Fruit fly (Drosophila melanogaster) whole organism, embryonic: ENCODE results near the gene CG31191.

Experiments
- B-H2 ChIP-seq: fragments of 200-800 bp; sonication (Bioruptor generic); optimal IDR thresholded peaks from 2 replicates; lab custom pipeline; 2018; ENCODE audit warnings: missing biosample characterization, mild to moderate bottlenecking, missing genetic modification characterization
- CG1024 ChIP-seq: fragments of 200-800 bp; sonication (Bioruptor generic); IDR thresholded peaks from 2 replicates; pipeline ENCODE4 v1.3.6; 2022; ENCODE audit warnings: missing biosample characterization, missing genetic modification characterization
- CG10462 ChIP-seq: fragments of 200-800 bp; sonication (Bioruptor generic); optimal IDR thresholded peaks from 2 replicates; lab custom pipeline; 2016; ENCODE audit warnings: missing biosample characterization, missing genetic modification characterization
- CG11696 ChIP-seq: fragments of 200-800 bp; sonication (Bioruptor generic); IDR thresholded peaks from 2 replicates; pipeline ENCODE4 v1.3.6; 2022; ENCODE audit warnings: missing biosample characterization, missing genetic modification characterization
- CG12769 ChIP-seq: fragments of 200-800 bp; sonication (Bioruptor generic); optimal IDR thresholded peaks from 2 replicates; lab custom pipeline; 2019; ENCODE audit warnings: missing biosample characterization, mild to moderate bottlenecking, missing genetic modification characterization, moderate library complexity
- CG14050 ChIP-seq: fragments of 200-800 bp; sonication (Bioruptor generic); IDR thresholded peaks from 3 replicates; pipeline ENCODE4 v1.3.6; 2022; ENCODE audit warnings: missing biosample characterization, missing genetic modification characterization
- CG15073 ChIP-seq: fragments of 200-800 bp; sonication (Bioruptor generic); optimal IDR thresholded peaks from 2 replicates; lab custom pipeline; 2016; ENCODE audit warnings: missing biosample characterization, missing genetic modification characterization
- CG15696 ChIP-seq: fragments of 200-800 bp; sonication (Bioruptor generic); optimal IDR thresholded peaks from 2 replicates; lab custom pipeline; 2019; ENCODE audit warnings: missing biosample characterization, mild to moderate bottlenecking, missing genetic modification characterization, moderate library complexity
- CG18262 ChIP-seq: fragments of 200-800 bp; optimal IDR thresholded peaks from 3 replicates; lab custom pipeline; 2019; ENCODE audit warnings: missing biosample characterization, mild to moderate bottlenecking, missing genetic modification characterization, moderate library complexity
- CG2202 ChIP-seq: fragments of 200-800 bp; sonication (Bioruptor generic); optimal IDR thresholded peaks from 2 replicates; lab custom pipeline; 2018; ENCODE audit warnings: missing biosample characterization, mild to moderate bottlenecking, missing genetic modification characterization
- CG31388 ChIP-seq: fragments of 200-800 bp; sonication (Bioruptor generic); optimal IDR thresholded peaks from 2 replicates; lab custom pipeline; 2016; ENCODE audit warnings: missing biosample characterization, missing genetic modification characterization
- CG33213 ChIP-seq: fragments of 200-800 bp; sonication (Bioruptor generic); optimal IDR thresholded peaks from 3 replicates; lab custom pipeline; 2016; ENCODE audit warnings: missing biosample characterization, missing genetic modification characterization
- CG4617 ChIP-seq: fragments of 200-800 bp; sonication (Bioruptor generic); optimal IDR thresholded peaks from 3 replicates; lab custom pipeline; 2016; ENCODE audit warnings: missing biosample characterization, missing genetic modification characterization, borderline replicate concordance
- CG6689 ChIP-seq: fragments of 200-800 bp; sonication (Bioruptor generic); IDR thresholded peaks from 2 replicates; pipeline ENCODE4 v1.3.6; 2022; ENCODE audit warnings: missing biosample characterization, missing genetic modification characterization
- CG6765 ChIP-seq: fragments of 200-800 bp; sonication (Bioruptor generic); optimal IDR thresholded peaks from 3 replicates; lab custom pipeline; 2017; ENCODE audit warnings: missing biosample characterization, mild to moderate bottlenecking, missing genetic modification characterization
- CG6791 ChIP-seq: fragments of 200-800 bp; sonication (Bioruptor generic); IDR thresholded peaks from 3 replicates; pipeline ENCODE4 v1.3.6; 2022; ENCODE audit warnings: missing biosample characterization, missing genetic modification characterization; ENCODE audit not compliant: partially characterized antibody
- CG7357 ChIP-seq: fragments of 200-800 bp; sonication (Bioruptor generic); IDR thresholded peaks from 3 replicates; pipeline ENCODE4 v1.3.6; 2022; ENCODE audit warnings: missing biosample characterization, missing genetic modification characterization
- CG7839 ChIP-seq: fragments of 200-800 bp; sonication (Bioruptor generic); optimal IDR thresholded peaks from 3 replicates; lab custom pipeline; 2018; ENCODE audit warnings: missing biosample characterization, mild to moderate bottlenecking, missing genetic modification characterization, moderate library complexity
- CG8944 ChIP-seq: fragments of 200-800 bp; sonication (Bioruptor generic); optimal IDR thresholded peaks from 3 replicates; lab custom pipeline; 2016; ENCODE audit warnings: missing biosample characterization, missing genetic modification characterization
- CG9215 ChIP-seq: fragments of 200-800 bp; sonication (Bioruptor generic); IDR thresholded peaks from 2 replicates; pipeline ENCODE4 v1.3.6; 2022; ENCODE audit warnings: missing biosample characterization, missing genetic modification characterization
- CTCF ChIP-seq: fragments of 200-800 bp; sonication (Bioruptor generic); optimal IDR thresholded peaks from 2 replicates; lab custom pipeline; 2017; ENCODE audit warnings: missing biosample characterization, mild to moderate bottlenecking, missing genetic modification characterization, moderate library complexity
- D ChIP-seq, 2 experiments: fragments of 200-800 bp in 1 of 2; fragments of >200 bp in 1 of 2; sonication (Bioruptor generic) in 1 of 2; optimal IDR thresholded peaks; 2 replicates in 1 of 2; 3 replicates in 1 of 2; lab custom pipeline; 2017; ENCODE audit warnings: mild to moderate bottlenecking in 1 of 2, missing biosample characterization in 1 of 2, missing genetic modification characterization in 1 of 2, missing genetic modification reagents in 1 of 2
- D19A ChIP-seq: fragments of 200-800 bp; optimal IDR thresholded peaks from 3 replicates; lab custom pipeline; 2019; ENCODE audit warnings: missing biosample characterization, mild to moderate bottlenecking, missing genetic modification characterization, moderate library complexity
- Dip3 ChIP-seq: fragments of 200-800 bp; sonication (Bioruptor generic); optimal IDR thresholded peaks from 3 replicates; lab custom pipeline; 2016; ENCODE audit warnings: missing biosample characterization, missing genetic modification characterization
- Doc3 ChIP-seq: fragments of 200-800 bp; sonication (Bioruptor generic); IDR thresholded peaks from 3 replicates; pipeline ENCODE4 v1.3.6; 2022; ENCODE audit warnings: missing biosample characterization, missing genetic modification characterization; ENCODE audit not compliant: partially characterized antibody
- E2f1 ChIP-seq: fragments of 200-800 bp; sonication (Bioruptor generic); IDR thresholded peaks from 2 replicates; pipeline ENCODE4 v1.3.6; 2022; ENCODE audit warnings: missing biosample characterization, missing genetic modification characterization
- Fer3 ChIP-seq: fragments of 200-800 bp; sonication (Bioruptor generic); optimal IDR thresholded peaks from 2 replicates; lab custom pipeline; 2018; ENCODE audit warnings: missing biosample characterization, mild to moderate bottlenecking, missing genetic modification characterization, moderate library complexity
- GATAe ChIP-seq: fragments of 200-800 bp; sonication (Bioruptor generic); conservative IDR thresholded peaks from 2 replicates; pipeline ENCODE4 v1.3.6; 2022; ENCODE audit warnings: missing biosample characterization, missing genetic modification characterization
- HHEX ChIP-seq: fragments of 200-800 bp; sonication (Bioruptor generic); optimal IDR thresholded peaks from 3 replicates; lab custom pipeline; 2017; ENCODE audit warnings: missing biosample characterization, mild to moderate bottlenecking, missing genetic modification characterization, missing genetic modification reagents
- HLH3B ChIP-seq: fragments of 200-800 bp; sonication (Bioruptor generic); IDR thresholded peaks from 2 replicates; pipeline ENCODE4 v1.3.6; 2022; ENCODE audit warnings: missing biosample characterization, missing genetic modification characterization
- Hmr ChIP-seq: fragments of 200-800 bp; sonication (Bioruptor generic); optimal IDR thresholded peaks from 3 replicates; lab custom pipeline; 2017; ENCODE audit warnings: mild to moderate bottlenecking, missing biosample characterization, missing genetic modification reagents, missing genetic modification characterization
- Optix ChIP-seq: fragments of 200-800 bp; sonication (Bioruptor generic); IDR thresholded peaks from 3 replicates; pipeline ENCODE4 v1.3.6; 2022; ENCODE audit warnings: missing biosample characterization, missing genetic modification characterization
- PHDP ChIP-seq: fragments of 200-800 bp; sonication (Bioruptor generic); optimal IDR thresholded peaks from 3 replicates; lab custom pipeline; 2018; ENCODE audit warnings: missing biosample characterization, mild to moderate bottlenecking, missing genetic modification characterization, moderate library complexity
- ap ChIP-seq: fragments of 200-800 bp; sonication (Bioruptor generic); IDR thresholded peaks from 2 replicates; pipeline ENCODE4 v1.3.6; 2022; ENCODE audit warnings: missing biosample characterization, missing genetic modification characterization
- ara ChIP-seq: fragments of 200-800 bp; sonication (Bioruptor generic); IDR thresholded peaks from 2 replicates; pipeline ENCODE4 v1.3.6; 2022; ENCODE audit warnings: missing biosample characterization, missing genetic modification characterization
- bigmax ChIP-seq: fragments of 200-800 bp; sonication (Bioruptor generic); optimal IDR thresholded peaks from 2 replicates; lab custom pipeline; 2018; ENCODE audit warnings: missing biosample characterization, mild to moderate bottlenecking, missing genetic modification characterization
- da ChIP-seq: fragments of 200-800 bp; sonication (Bioruptor generic); optimal IDR thresholded peaks from 2 replicates; lab custom pipeline; 2016; ENCODE audit warnings: missing biosample characterization, missing genetic modification characterization
- dmrt11E ChIP-seq: fragments of 200-800 bp; sonication (Bioruptor generic); optimal IDR thresholded peaks from 3 replicates; lab custom pipeline; 2018; ENCODE audit warnings: missing biosample characterization, mild to moderate bottlenecking, missing genetic modification characterization, moderate library complexity
- emc ChIP-seq: fragments of 200-800 bp; sonication (Bioruptor generic); optimal IDR thresholded peaks from 2 replicates; lab custom pipeline; 2016; ENCODE audit warnings: missing biosample characterization, missing genetic modification characterization
- h ChIP-seq: fragments of >200 bp; optimal IDR thresholded peaks from 2 replicates; lab custom pipeline; 2017
- kah ChIP-seq: fragments of 200-800 bp; sonication (Bioruptor generic); optimal IDR thresholded peaks from 2 replicates; lab custom pipeline; 2018; ENCODE audit warnings: missing biosample characterization, mild to moderate bottlenecking, missing genetic modification characterization
- odd ChIP-seq: fragments of 200-800 bp; sonication (Bioruptor generic); optimal IDR thresholded peaks from 2 replicates; lab custom pipeline; 2017; ENCODE audit warnings: missing biosample characterization, mild to moderate bottlenecking, missing genetic modification characterization
- pzg ChIP-seq: fragments of 200-800 bp; sonication (Bioruptor generic); optimal IDR thresholded peaks from 3 replicates; lab custom pipeline; 2018; ENCODE audit warnings: missing biosample characterization, mild to moderate bottlenecking, missing genetic modification characterization, moderate library complexity
- sisA ChIP-seq: fragments of 200-800 bp; sonication (Bioruptor generic); IDR thresholded peaks from 2 replicates; pipeline ENCODE4 v1.3.6; 2022; ENCODE audit warnings: missing biosample characterization, missing genetic modification characterization
- slou ChIP-seq: fragments of 200-800 bp; sonication (Bioruptor generic); optimal IDR thresholded peaks from 3 replicates; lab custom pipeline; 2016; ENCODE audit warnings: missing biosample characterization, missing genetic modification characterization
- slp2 ChIP-seq: fragments of 200-800 bp; sonication (Bioruptor generic); optimal IDR thresholded peaks from 2 replicates; lab custom pipeline; 2016; ENCODE audit warnings: missing biosample characterization, missing genetic modification characterization
- tna ChIP-seq: fragments of 200-800 bp; sonication (Bioruptor generic); IDR thresholded peaks from 2 replicates; pipeline ENCODE4 v1.3.6; 2022; ENCODE audit warnings: missing biosample characterization, missing genetic modification characterization; ENCODE audit not compliant: partially characterized antibody
- z ChIP-seq: fragments of 200-800 bp; sonication (Bioruptor generic); IDR thresholded peaks from 3 replicates; pipeline ENCODE4 v1.3.6; 2022; ENCODE audit warnings: missing biosample characterization, missing genetic modification characterization

CG31191 gene

DNA sequence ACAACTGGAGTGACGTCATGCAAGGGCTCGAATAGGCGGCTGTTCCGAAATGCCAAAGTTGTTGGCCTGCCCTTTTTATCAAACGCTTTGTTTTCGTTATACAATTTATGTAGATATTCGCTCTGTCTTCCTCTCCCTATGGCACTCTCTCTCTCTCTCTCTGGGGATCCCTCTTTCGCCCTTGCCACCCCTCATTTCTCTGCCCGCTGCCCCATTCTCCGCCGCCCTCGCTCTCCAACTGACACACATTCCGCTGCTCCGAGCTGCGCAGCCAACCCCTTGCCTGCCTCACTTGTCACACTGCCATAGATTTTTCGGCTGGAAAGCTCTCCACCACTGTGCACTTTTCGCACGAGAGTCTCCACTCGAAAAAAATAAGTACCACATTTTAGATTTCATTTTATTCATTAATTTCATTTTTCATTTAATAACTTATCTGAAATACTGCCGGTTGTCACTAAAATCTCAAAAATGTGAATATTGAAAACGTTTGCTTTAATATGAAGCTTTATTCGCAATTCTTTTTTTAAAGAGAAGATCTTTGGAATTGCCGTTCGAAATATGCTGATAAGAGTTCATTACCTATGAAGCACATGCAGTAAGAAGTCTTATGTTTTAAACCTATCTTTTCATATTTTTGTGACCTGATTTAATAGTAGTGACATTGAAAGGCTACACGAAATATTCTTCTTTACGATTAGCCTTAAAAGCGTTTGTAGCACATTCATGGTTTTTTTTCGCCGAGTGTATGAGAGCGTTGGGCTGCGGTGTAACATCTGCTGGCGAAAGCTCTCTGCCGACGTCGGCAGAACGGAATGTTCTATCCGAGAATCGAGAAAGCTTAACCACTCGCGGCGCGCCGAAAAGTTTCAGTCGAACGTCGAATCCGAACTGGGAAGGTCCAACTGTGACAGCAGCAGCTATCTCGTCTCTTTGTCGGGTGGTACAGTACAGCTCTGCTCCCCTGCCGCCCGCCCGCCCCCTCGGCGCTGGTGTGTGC, 11.8 kb upstream of the CG31191 start:
- peak; percentile 79 for TF ChIP-seq Dip3 (GFP tag; lab: Kevin White, UChicago)
- TF ChIP-seq ara (GFP tag; lab: Robert Waterston, UW) = peak; percentile 63
- TF ChIP-seq CG14050 (GFP tag; lab: Robert Waterston, UW) = no peak; the same call in 2 of the 3 replicates
- TF ChIP-seq Hmr (GFP tag; lab: Kevin White, UChicago) = peak; percentile 93
- no peak for TF ChIP-seq Doc3 (GFP tag; lab: Robert Waterston, UW)
- peak; percentile 62 for TF ChIP-seq CG8944 (GFP tag; lab: Kevin White, UChicago)
- TF ChIP-seq z (GFP tag; lab: Robert Waterston, UW) = no peak
- TF ChIP-seq bigmax = no peak
- TF ChIP-seq Fer3 = peak; percentile 80
- peak; percentile 76 for TF ChIP-seq CG10462 (GFP tag; lab: Kevin White, UChicago)
- TF ChIP-seq CG12769 = peak; percentile 30
- TF ChIP-seq GATAe (GFP tag; lab: Robert Waterston, UW) = 0 out of 2 replicates have a peak, but pooled peaks have one; percentile 30
- no peak for TF ChIP-seq CG2202 (tag; lab: Kevin White, UChicago)
- TF ChIP-seq ap (GFP tag; lab: Robert Waterston, UW) = no peak; the same call in 1 of the 2 replicates
- TF ChIP-seq slou (GFP tag; lab: Kevin White, UChicago) = peak; percentile 75
- peak; percentile 29 for TF ChIP-seq CG33213 (GFP tag; lab: Kevin White, UChicago)
- TF ChIP-seq CG7839 (tag; lab: Kevin White, UChicago) = peak; percentile 89
- 0 out of 2 replicates have a peak, but pooled peaks have one; percentile 44 for TF ChIP-seq tna
- peak; percentile 90 for TF ChIP-seq odd (GFP tag; lab: Kevin White, UChicago)
- peak; percentile 55 for TF ChIP-seq kah
- peak; percentile 6 for TF ChIP-seq CG15073 (GFP tag; lab: Kevin White, UChicago)
- TF ChIP-seq CG31388 (GFP tag; lab: Kevin White, UChicago) = peak; percentile 2
- peak; percentile 83 for TF ChIP-seq PHDP (tag; lab: Kevin White, UChicago)
- TF ChIP-seq CG15696 (tag; lab: Kevin White, UChicago) = peak; percentile 25
- TF ChIP-seq emc (GFP tag; lab: Kevin White, UChicago) = peak; percentile 63
- TF ChIP-seq CG7357 = peak; percentile 69; the same call in 1 of the 3 replicates
- peak; percentile 92 for TF ChIP-seq CG6765
- peak; percentile 93 for TF ChIP-seq HHEX (GFP tag; lab: Kevin White, UChicago)
- TF ChIP-seq CG9215 = peak; percentile 83; the same call in 1 of the 2 replicates
- peak; percentile 48 for TF ChIP-seq CG4617 (GFP tag; lab: Kevin White, UChicago)
- no peak for TF ChIP-seq D (optimal IDR thresholded peaks at IDR 0.05; lab: Kevin White, UChicago)
- TF ChIP-seq D (GFP tag; optimal IDR thresholded peaks at IDR 0.05; lab: Kevin White, UChicago) = peak; percentile 90
- TF ChIP-seq da (GFP tag; lab: Kevin White, UChicago) = peak; percentile 15
- TF ChIP-seq CG1024 (GFP tag; lab: Robert Waterston, UW) = no peak
- peak; percentile 93 for TF ChIP-seq CG18262 (tag; lab: Kevin White, UChicago)
- peak; percentile 83 for TF ChIP-seq slp2 (GFP tag; lab: Kevin White, UChicago)
- TF ChIP-seq D19A (tag; lab: Kevin White, UChicago) = peak; percentile 81
- peak; percentile 22 for TF ChIP-seq CTCF (GFP tag; lab: Kevin White, UChicago)
- TF ChIP-seq E2f1 (GFP tag; lab: Robert Waterston, UW) = peak; percentile 35
- TF ChIP-seq sisA = peak; percentile 44; the same call in 1 of the 2 replicates
- no peak for TF ChIP-seq CG11696 (GFP tag; lab: Robert Waterston, UW)
- TF ChIP-seq CG6689 (GFP tag; lab: Robert Waterston, UW) = peak; percentile 69
- no peak; the same call in 2 of the 3 replicates for TF ChIP-seq Optix (GFP tag; lab: Robert Waterston, UW)
- TF ChIP-seq dmrt11E = no peak
- TF ChIP-seq B-H2 = peak; percentile 75
- TF ChIP-seq pzg (GFP tag; lab: Kevin White, UChicago) = no peak
- TF ChIP-seq HLH3B = peak; percentile 33; the same call in 1 of the 2 replicates
- TF ChIP-seq h (lab: Kevin White, UChicago) = no peak
- TF ChIP-seq CG6791 (GFP tag; lab: Robert Waterston, UW) = peak; percentile 9; the same call in 1 of the 3 replicates
